Worm (Caenorhabditis elegans): ENCODE data around the gene srh-298.

ce11 chrV:17780285-17780684, 38.4 kb upstream of the srh-298 start:
- no peak for TF ChIP-seq hnd-1 (tag; optimal IDR thresholded peaks at IDR 0.05)
- TF ChIP-seq B0310.2 (tag; optimal IDR thresholded peaks at IDR 0.05) = no peak
- no peak for TF ChIP-seq ceh-36 (tag; optimal IDR thresholded peaks at IDR 0.05)
- no peak for TF ChIP-seq pes-1 (GFP tag; IDR thresholded peaks at IDR 0.05)
- TF ChIP-seq hmbx-1 (tag; optimal IDR thresholded peaks at IDR 0.05) = no peak
- TF ChIP-seq flt-1 (GFP tag; IDR thresholded peaks at IDR 0.05) = no peak
- no peak for TF ChIP-seq tbx-11 (GFP tag; IDR thresholded peaks at IDR 0.05)
